Worm (Caenorhabditis elegans) whole organism, midembryonic: ENCODE measurements around the gene alh-6.
"Not testable (repeated sequence)": the region's sequence is repeated elsewhere in the genome, so short reads cannot be mapped to it uniquely, and the experiment has no call there.

ENCODE experiments used
- T22C8.4 ChIP-seq: fragments of 200-800 bp; sonication (Bioruptor generic); IDR thresholded peaks from 2 replicates; pipeline ENCODE4 v1.3.6; 2022; ENCODE audit warnings: missing genetic modification characterization, missing compliant biosample characterization
- cog-1 ChIP-seq: sonication (generic microtip); optimal IDR thresholded peaks from 2 replicates; lab custom pipeline; 2016; ENCODE audit warnings: missing genetic modification characterization, missing compliant biosample characterization
- flt-1 ChIP-seq: fragments of 200-800 bp; sonication (Bioruptor generic); IDR thresholded peaks from 2 replicates; pipeline ENCODE4 v1.3.6; 2022; ENCODE audit warnings: missing genetic modification characterization, missing compliant biosample characterization
- klf-2 ChIP-seq: fragments of 200-800 bp; sonication (Bioruptor generic); conservative IDR thresholded peaks from 2 replicates; pipeline ENCODE4 v1.3.6; 2022; ENCODE audit warnings: missing genetic modification reagents, missing genetic modification characterization, missing compliant biosample characterization
- med-1 ChIP-seq: sonication (generic microtip); optimal IDR thresholded peaks from 2 replicates; lab custom pipeline; 2017; ENCODE audit warnings: missing genetic modification characterization, mild to moderate bottlenecking, missing compliant biosample characterization, antibody characterized with exemption, missing genetic modification reagents; ENCODE audit not compliant: insufficient read depth
- ref-1 ChIP-seq: fragments of 200-800 bp; sonication (Bioruptor generic); conservative IDR thresholded peaks from 2 replicates; pipeline ENCODE4 v1.3.6; 2022; ENCODE audit warnings: missing genetic modification reagents, missing genetic modification characterization, missing compliant biosample characterization
- tab-1 ChIP-seq: fragments of 200-800 bp; sonication (Bioruptor generic); IDR thresholded peaks from 2 replicates; pipeline ENCODE4 v1.3.6; 2022; ENCODE audit warnings: missing genetic modification characterization, missing compliant biosample characterization
- ztf-23 ChIP-seq: fragments of 200-800 bp; sonication (Bioruptor generic); IDR thresholded peaks from 2 replicates; pipeline ENCODE4 v1.3.6; 2022; ENCODE audit warnings: missing genetic modification reagents, missing genetic modification characterization, missing compliant biosample characterization
- ztf-29 ChIP-seq: fragments of 200-800 bp; sonication (Bioruptor generic); IDR thresholded peaks from 2 replicates; pipeline ENCODE4 v1.3.6; 2022; ENCODE audit warnings: missing genetic modification reagents, missing genetic modification characterization, missing compliant biosample characterization

The alh-6 gene

ce11 chrII:1284985-1285384 is 24.9 kb downstream of the alh-6 start:
- TF ChIP-seq klf-2 (GFP tag; lab: Robert Waterston, UW) (no peak), med-1 (GFP tag; lab: Kevin White, UChicago) (no peak), ztf-23 (GFP tag; lab: Robert Waterston, UW) (no peak), cog-1 (tag; lab: Kevin White, UChicago) (no peak), T22C8.4 (GFP tag; lab: Robert Waterston, UW) (no peak), tab-1 (no peak), ztf-29 (GFP tag; lab: Robert Waterston, UW) (no peak), ref-1 (no peak), flt-1 (GFP tag; lab: Robert Waterston, UW) (no peak)

- not testable (repeated sequence) for TF ChIP-seq tab-1; ref-1; klf-2 (GFP tag; lab: Robert Waterston, UW)
Measured at ce11 chrII:1278350-1278749, 31.6 kb downstream of the alh-6 start, which contains the start of gene srz-63. Gene srz-63, plus strand, starts transcription at chrII:1278650.

ce11 chrII:1276778-1277177 is 33.2 kb downstream of the alh-6 start, which contains the start of gene Y57G7A.11:
Gene Y57G7A.11, minus strand, starts transcription at chrII:1276878.
- no peak for TF ChIP-seq ref-1
- TF ChIP-seq tab-1: no peak
- TF ChIP-seq flt-1 (GFP tag; lab: Robert Waterston, UW): no peak
- TF ChIP-seq klf-2 (GFP tag; lab: Robert Waterston, UW): no peak
- no peak for TF ChIP-seq med-1 (GFP tag; lab: Kevin White, UChicago)
- TF ChIP-seq cog-1 (tag; lab: Kevin White, UChicago): no peak
- no peak for TF ChIP-seq ztf-23 (GFP tag; lab: Robert Waterston, UW)
- TF ChIP-seq T22C8.4 (GFP tag; lab: Robert Waterston, UW): no peak
- no peak for TF ChIP-seq ztf-29 (GFP tag; lab: Robert Waterston, UW)

- TF ChIP-seq T22C8.4 (GFP tag; lab: Robert Waterston, UW): no peak
- no peak for TF ChIP-seq ztf-29 (GFP tag; lab: Robert Waterston, UW)
- no peak for TF ChIP-seq flt-1 (GFP tag; lab: Robert Waterston, UW)
- no peak for TF ChIP-seq med-1 (GFP tag; lab: Kevin White, UChicago)
- TF ChIP-seq cog-1 (tag; lab: Kevin White, UChicago): no peak
- no peak for TF ChIP-seq ref-1
- TF ChIP-seq tab-1: no peak
- no peak for TF ChIP-seq klf-2 (GFP tag; lab: Robert Waterston, UW)
- no peak for TF ChIP-seq ztf-23 (GFP tag; lab: Robert Waterston, UW)
Measured at ce11 chrII:1275439-1275838, 34.5 kb downstream of the alh-6 start, which contains the start of gene Y57G7A.5. Gene Y57G7A.5, minus strand, starts transcription at chrII:1275539.

- TF ChIP-seq med-1 (GFP tag; lab: Kevin White, UChicago): no peak
Measured at ce11 chrII:1271814-1272213, 38.1 kb downstream of the alh-6 start, which contains the start of gene srw-66. Gene srw-66, minus strand, starts transcription at chrII:1271914.

- no peak for TF ChIP-seq ztf-23 (GFP tag; lab: Robert Waterston, UW)
- no peak for TF ChIP-seq T22C8.4 (GFP tag; lab: Robert Waterston, UW)
- no peak for TF ChIP-seq klf-2 (GFP tag; lab: Robert Waterston, UW)
- TF ChIP-seq ref-1: no peak
- no peak for TF ChIP-seq ztf-29 (GFP tag; lab: Robert Waterston, UW)
- TF ChIP-seq tab-1: no peak
- no peak for TF ChIP-seq med-1 (GFP tag; lab: Kevin White, UChicago)
- TF ChIP-seq flt-1 (GFP tag; lab: Robert Waterston, UW): no peak
Measured at ce11 chrII:1266790-1267189, 43.1 kb downstream of the alh-6 start, which contains the start of gene oac-30. Gene oac-30, minus strand, starts transcription at chrII:1266890.

ce11 chrII:1258634-1259033 is 51.3 kb downstream of the alh-6 start, which contains the start of gene clpr-2:
Gene clpr-2, plus strand, starts transcription at chrII:1258934.
- no peak for TF ChIP-seq ref-1
- no peak for TF ChIP-seq klf-2 (GFP tag; lab: Robert Waterston, UW)
- TF ChIP-seq T22C8.4 (GFP tag; lab: Robert Waterston, UW): no peak
- no peak for TF ChIP-seq tab-1
- TF ChIP-seq flt-1 (GFP tag; lab: Robert Waterston, UW): no peak
- no peak for TF ChIP-seq ztf-23 (GFP tag; lab: Robert Waterston, UW)
- no peak for TF ChIP-seq ztf-29 (GFP tag; lab: Robert Waterston, UW)
- no peak for TF ChIP-seq cog-1 (tag; lab: Kevin White, UChicago)
- no peak for TF ChIP-seq med-1 (GFP tag; lab: Kevin White, UChicago)

ce11 chrII:1256742-1257141 is 53.2 kb downstream of the alh-6 start:
- no peak for TF ChIP-seq cog-1 (tag; lab: Kevin White, UChicago)
- TF ChIP-seq med-1 (GFP tag; lab: Kevin White, UChicago): no peak
- TF ChIP-seq flt-1 (GFP tag; lab: Robert Waterston, UW): no peak
- no peak for TF ChIP-seq klf-2 (GFP tag; lab: Robert Waterston, UW)
- no peak for TF ChIP-seq ztf-23 (GFP tag; lab: Robert Waterston, UW)
- TF ChIP-seq tab-1: no peak
- TF ChIP-seq ztf-29 (GFP tag; lab: Robert Waterston, UW): no peak
- no peak for TF ChIP-seq T22C8.4 (GFP tag; lab: Robert Waterston, UW)
- no peak for TF ChIP-seq ref-1
